1 fruit fly cellular context compared by ENCODE assay signal in the genomic region with DNA sequence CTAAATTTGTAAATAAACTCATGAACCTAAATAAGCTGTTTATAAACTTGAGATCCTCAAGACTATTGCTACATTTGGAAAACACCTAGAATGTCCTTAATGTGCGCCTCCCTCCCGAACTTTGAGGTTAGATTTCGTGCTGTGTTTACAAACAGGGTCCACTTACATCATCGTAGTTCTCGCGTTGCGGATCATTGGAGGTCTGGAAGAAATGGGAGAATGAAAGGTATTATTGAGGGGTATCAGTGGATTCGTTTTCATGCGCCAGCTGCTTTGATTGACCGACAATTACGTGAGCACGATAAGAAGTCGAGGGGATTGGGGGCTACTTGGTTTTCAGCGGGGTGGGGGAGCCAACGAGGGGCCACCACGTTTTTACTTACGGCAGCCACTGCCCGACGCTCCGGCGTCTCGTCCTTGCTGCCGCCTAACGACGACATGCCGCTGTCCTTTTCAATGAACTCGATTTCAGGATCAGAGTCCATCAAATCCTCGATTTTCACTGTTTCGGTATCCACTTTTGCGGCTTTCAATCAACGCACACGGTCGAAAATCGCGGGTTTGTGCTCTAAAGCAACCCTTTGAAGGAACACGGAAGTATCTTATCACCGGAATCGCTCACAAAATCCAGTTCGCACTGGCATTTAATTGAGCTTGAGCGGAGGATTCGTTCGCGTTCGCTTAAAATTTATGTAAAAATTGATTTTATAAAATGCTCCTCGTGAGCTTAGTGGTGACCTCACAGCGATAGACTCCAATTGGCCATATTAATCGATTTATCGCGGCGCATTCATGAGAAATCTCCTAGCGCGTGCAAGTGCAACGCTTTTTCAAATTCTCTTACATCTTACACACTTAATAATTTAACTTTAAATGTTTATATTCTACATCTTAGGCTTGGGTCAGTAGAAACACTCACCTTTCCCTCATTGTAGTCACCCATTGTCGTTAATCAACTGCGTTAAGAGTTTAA.
TF ChIP-seq lines count a peak whose summit lies in the region.

No protein-coding gene starts in this region.

TF ChIP-seq in whole organism, embryonic, 481 proteins besides CTCF, POLR2A, EP300 and RAD21 (continued from another document and continues in another):
- TF ChIP-seq CG14710 (tag; optimal IDR thresholded peaks at IDR 0.05; lab: Kevin White, UChicago) (peak; percentile 47), CG31224 (GFP tag; IDR thresholded peaks at IDR 0.05; lab: Robert Waterston, UW) (no peak), tx (GFP tag; optimal IDR thresholded peaks at IDR 0.05; lab: Kevin White, UChicago) (no peak), CG16779 (GFP tag; IDR thresholded peaks at IDR 0.05; lab: Robert Waterston, UW) (no peak), gt (GFP tag; IDR thresholded peaks at IDR 0.05; lab: Robert Waterston, UW) (no peak), Bteb2 (GFP tag; optimal IDR thresholded peaks at IDR 0.05; lab: Kevin White, UChicago) (no peak), CG10431 (GFP tag; optimal IDR thresholded peaks at IDR 0.05; lab: Kevin White, UChicago) (no peak), CG5180 (GFP tag; optimal IDR thresholded peaks at IDR 0.05; lab: Kevin White, UChicago) (no peak), CG1529 (GFP tag; optimal IDR thresholded peaks at IDR 0.05; lab: Kevin White, UChicago) (no peak), wdn (GFP tag; IDR thresholded peaks at IDR 0.05; lab: Robert Waterston, UW) (no peak), NC2β (GFP tag; optimal IDR thresholded peaks at IDR 0.05; lab: Kevin White, UChicago) (peak; percentile 6), CG15011 (GFP tag; optimal IDR thresholded peaks at IDR 0.05; lab: Kevin White, UChicago) (no peak), CG10274 (GFP tag; optimal IDR thresholded peaks at IDR 0.05; lab: Kevin White, UChicago) (no peak), Med (GFP tag; lab: Kevin White, UChicago) (peak; percentile 76), Hr78 (GFP tag; optimal IDR thresholded peaks at IDR 0.05; lab: Kevin White, UChicago) (no peak), zf30C (GFP tag; optimal IDR thresholded peaks at IDR 0.05; lab: Kevin White, UChicago) (no peak), org-1 (GFP tag; optimal IDR thresholded peaks at IDR 0.05; lab: Kevin White, UChicago) (no peak), tna (GFP tag; IDR thresholded peaks at IDR 0.05; lab: Robert Waterston, UW; ENCODE audit: partially characterized antibody) (peak; percentile 40; the same call in 1 of the 2 replicates), Dad (GFP tag; optimal IDR thresholded peaks at IDR 0.05; lab: Kevin White, UChicago) (no peak), slp2 (GFP tag; optimal IDR thresholded peaks at IDR 0.05; lab: Kevin White, UChicago) (no peak), CG1832 (GFP tag; optimal IDR thresholded peaks at IDR 0.05; lab: Kevin White, UChicago) (no peak), tap (tag; optimal IDR thresholded peaks at IDR 0.05; lab: Kevin White, UChicago) (no peak), E2f2 (GFP tag; IDR thresholded peaks at IDR 0.05; lab: Robert Waterston, UW) (peak; percentile 75), CG34422 (GFP tag; IDR thresholded peaks at IDR 0.05; lab: Robert Waterston, UW) (peak; percentile 44; the same call in 2 of the 3 replicates), CG15601 (tag; optimal IDR thresholded peaks at IDR 0.05; lab: Kevin White, UChicago) (no peak), Tbp (GFP tag; optimal IDR thresholded peaks at IDR 0.05; lab: Kevin White, UChicago) (no peak), D19A (tag; optimal IDR thresholded peaks at IDR 0.05; lab: Kevin White, UChicago) (no peak), pho (GFP tag; optimal IDR thresholded peaks at IDR 0.05; lab: Kevin White, UChicago) (no peak), slou (GFP tag; optimal IDR thresholded peaks at IDR 0.05; lab: Kevin White, UChicago) (no peak), CG32772 (GFP tag; IDR thresholded peaks at IDR 0.05; lab: Robert Waterston, UW) (no peak), zen2 (GFP tag; IDR thresholded peaks at IDR 0.05; lab: Robert Waterston, UW; ENCODE audit: partially characterized antibody) (no peak), jumu (GFP tag; optimal IDR thresholded peaks at IDR 0.05; lab: Kevin White, UChicago) (no peak), ind (GFP tag; optimal IDR thresholded peaks at IDR 0.05; lab: Kevin White, UChicago) (no peak), ssp (GFP tag; IDR thresholded peaks at IDR 0.05; lab: Robert Waterston, UW) (no peak), Oaz (GFP tag; IDR thresholded peaks at IDR 0.05; lab: Robert Waterston, UW) (no peak), ken (GFP tag; IDR thresholded peaks at IDR 0.05; lab: Robert Waterston, UW) (no peak), CG12071 (GFP tag; optimal IDR thresholded peaks at IDR 0.05; lab: Kevin White, UChicago) (no peak), CG17186 (GFP tag; optimal IDR thresholded peaks at IDR 0.05; lab: Kevin White, UChicago) (no peak), gcm (GFP tag; optimal IDR thresholded peaks at IDR 0.05; lab: Kevin White, UChicago) (no peak), Dll (GFP tag; IDR thresholded peaks at IDR 0.05; lab: Robert Waterston, UW; ENCODE audit: partially characterized antibody) (peak; percentile 64; the same call in 2 of the 4 replicates), MBD-R2 (GFP tag; IDR thresholded peaks at IDR 0.05; lab: Robert Waterston, UW) (peak; percentile 31; the same call in 1 of the 2 replicates), CG18619 (GFP tag; optimal IDR thresholded peaks at IDR 0.05; lab: Kevin White, UChicago) (no peak), crol (GFP tag; IDR thresholded peaks at IDR 0.05; lab: Robert Waterston, UW) (peak; percentile 93), CG4282 (GFP tag; optimal IDR thresholded peaks at IDR 0.05; lab: Kevin White, UChicago) (no peak), eyg (GFP tag; optimal IDR thresholded peaks at IDR 0.05; lab: Kevin White, UChicago) (no peak), bcd (GFP tag; optimal IDR thresholded peaks at IDR 0.05; lab: Kevin White, UChicago) (no peak), Chrac-16 (GFP tag; optimal IDR thresholded peaks at IDR 0.05; lab: Kevin White, UChicago) (no peak), stc (GFP tag; IDR thresholded peaks at IDR 0.05; lab: Robert Waterston, UW) (no peak), CG16813 (GFP tag; IDR thresholded peaks at IDR 0.05; lab: Robert Waterston, UW; ENCODE audit: partially characterized antibody) (peak; percentile 55; the same call in 2 of the 3 replicates), CG15479 (GFP tag; optimal IDR thresholded peaks at IDR 0.05; lab: Kevin White, UChicago) (no peak), oc (tag; optimal IDR thresholded peaks at IDR 0.05; lab: Kevin White, UChicago) (no peak), ac (GFP tag; optimal IDR thresholded peaks at IDR 0.05; lab: Kevin White, UChicago) (no peak), disco-r (GFP tag; optimal IDR thresholded peaks at IDR 0.05; lab: Kevin White, UChicago) (no peak), sens (GFP tag; lab: Kevin White, UChicago) (peak; percentile 84), br (optimal IDR thresholded peaks at IDR 0.05; lab: Kevin White, UChicago) (no peak), CG10565 (GFP tag; optimal IDR thresholded peaks at IDR 0.05; lab: Kevin White, UChicago) (no peak), GATAe (GFP tag; conservative IDR thresholded peaks at IDR 0.05; lab: Robert Waterston, UW) (no peak), CG3995 (GFP tag; optimal IDR thresholded peaks at IDR 0.05; lab: Kevin White, UChicago) (peak; percentile 26), ftz-f1 (GFP tag; optimal IDR thresholded peaks at IDR 0.05; lab: Kevin White, UChicago) (no peak), dm (GFP tag; optimal IDR thresholded peaks at IDR 0.05; lab: Kevin White, UChicago) (peak; percentile 41), slbo (GFP tag; IDR thresholded peaks at IDR 0.05; lab: Robert Waterston, UW) (no peak), CG10366 (GFP tag; IDR thresholded peaks at IDR 0.05; lab: Robert Waterston, UW) (no peak), CG18764 (GFP tag; optimal IDR thresholded peaks at IDR 0.05; lab: Kevin White, UChicago) (no peak), gsb-n (tag; optimal IDR thresholded peaks at IDR 0.05; lab: Kevin White, UChicago) (no peak), Bgb (GFP tag; IDR thresholded peaks at IDR 0.05; lab: Robert Waterston, UW; ENCODE audit: partially characterized antibody) (peak; percentile 65), pita (GFP tag; optimal IDR thresholded peaks at IDR 0.05; lab: Kevin White, UChicago) (no peak), Doc3 (GFP tag; IDR thresholded peaks at IDR 0.05; lab: Robert Waterston, UW; ENCODE audit: partially characterized antibody) (peak; percentile 51; the same call in 2 of the 3 replicates), row (GFP tag; IDR thresholded peaks at IDR 0.05; lab: Robert Waterston, UW) (no peak), nerfin-1 (tag; optimal IDR thresholded peaks at IDR 0.05; lab: Kevin White, UChicago) (no peak), CG17568 (GFP tag; optimal IDR thresholded peaks at IDR 0.05; lab: Kevin White, UChicago) (peak; percentile 8), CG11398 (GFP tag; optimal IDR thresholded peaks at IDR 0.05; lab: Kevin White, UChicago) (no peak), CG4617 (GFP tag; optimal IDR thresholded peaks at IDR 0.05; lab: Kevin White, UChicago; ENCODE audit: borderline replicate concordance) (peak; percentile 69), Doc2 (GFP tag; IDR thresholded peaks at IDR 0.05; lab: Robert Waterston, UW) (no peak), Nf-YC (tag; optimal IDR thresholded peaks at IDR 0.05; lab: Kevin White, UChicago) (no peak), Rx (GFP tag; IDR thresholded peaks at IDR 0.05; lab: Robert Waterston, UW) (no peak), sna (GFP tag; IDR thresholded peaks at IDR 0.05; lab: Robert Waterston, UW; ENCODE audit: partially characterized antibody) (no peak), CkIIα-i1 (GFP tag; IDR thresholded peaks at IDR 0.05; lab: Robert Waterston, UW) (no peak), wor (GFP tag; IDR thresholded peaks at IDR 0.05; lab: Robert Waterston, UW) (no peak), CG3163 (GFP tag; optimal IDR thresholded peaks at IDR 0.05; lab: Kevin White, UChicago) (no peak), CG43689 (GFP tag; IDR thresholded peaks at IDR 0.05; lab: Robert Waterston, UW) (no peak), Nf-YA (GFP tag; IDR thresholded peaks at IDR 0.05; lab: Robert Waterston, UW) (no peak), inv (GFP tag; IDR thresholded peaks at IDR 0.05; lab: Robert Waterston, UW; ENCODE audit: partially characterized antibody) (peak; percentile 45; the same call in 1 of the 2 replicates), CG11696 (GFP tag; IDR thresholded peaks at IDR 0.05; lab: Robert Waterston, UW) (no peak), CG11723 (GFP tag; optimal IDR thresholded peaks at IDR 0.05; lab: Kevin White, UChicago) (no peak), Mad (GFP tag; optimal IDR thresholded peaks at IDR 0.05; lab: Kevin White, UChicago) (peak; percentile 1), Deaf1 (tag; optimal IDR thresholded peaks at IDR 0.05; lab: Kevin White, UChicago) (peak; percentile 22), maf-S (GFP tag; optimal IDR thresholded peaks at IDR 0.05; lab: Kevin White, UChicago) (no peak), CG15696 (tag; optimal IDR thresholded peaks at IDR 0.05; lab: Kevin White, UChicago) (no peak), kni (GFP tag; optimal IDR thresholded peaks at IDR 0.05; lab: Kevin White, UChicago) (no peak), mam (GFP tag; optimal IDR thresholded peaks at IDR 0.05; lab: Kevin White, UChicago) (no peak), sima (GFP tag; optimal IDR thresholded peaks at IDR 0.05; lab: Kevin White, UChicago) (no peak), Sry-δ (GFP tag; optimal IDR thresholded peaks at IDR 0.05; lab: Kevin White, UChicago) (peak; percentile 90), CG7745 (tag; optimal IDR thresholded peaks at IDR 0.05; lab: Kevin White, UChicago) (no peak), Mrtf (GFP tag; IDR thresholded peaks at IDR 0.05; lab: Robert Waterston, UW) (no peak), stwl (tag; optimal IDR thresholded peaks at IDR 0.05; lab: Kevin White, UChicago) (peak; percentile 72), jigr1 (GFP tag; IDR thresholded peaks at IDR 0.05; lab: Robert Waterston, UW) (no peak), CG8924 (tag; optimal IDR thresholded peaks at IDR 0.05; lab: Kevin White, UChicago) (no peak), Oli (tag; optimal IDR thresholded peaks at IDR 0.05; lab: Kevin White, UChicago) (no peak), Optix (GFP tag; IDR thresholded peaks at IDR 0.05; lab: Robert Waterston, UW) (no peak), grau (tag; optimal IDR thresholded peaks at IDR 0.05; lab: Kevin White, UChicago) (no peak), tgo (GFP tag; IDR thresholded peaks at IDR 0.05; lab: Robert Waterston, UW) (no peak), dpn (GFP tag; optimal IDR thresholded peaks at IDR 0.05; lab: Kevin White, UChicago) (peak in 1 of 2 experiments; percentile 18), gsb (GFP tag; IDR thresholded peaks at IDR 0.05; lab: Robert Waterston, UW) (no peak), phol (tag; optimal IDR thresholded peaks at IDR 0.05; lab: Kevin White, UChicago) (peak; percentile 20), Nf-YB (GFP tag; optimal IDR thresholded peaks at IDR 0.05; lab: Kevin White, UChicago) (no peak), CG10267 (tag; optimal IDR thresholded peaks at IDR 0.05; lab: Kevin White, UChicago) (peak; percentile 39), Hmr (GFP tag; optimal IDR thresholded peaks at IDR 0.05; lab: Kevin White, UChicago) (no peak), CG13624 (GFP tag; optimal IDR thresholded peaks at IDR 0.05; lab: Kevin White, UChicago) (no peak), CG8281 (tag; optimal IDR thresholded peaks at IDR 0.05; lab: Kevin White, UChicago) (no peak), hbn (GFP tag; IDR thresholded peaks at IDR 0.05; lab: Robert Waterston, UW; ENCODE audit: partially characterized antibody) (peak; percentile 56; the same call in 1 of the 2 replicates), CG13296 (GFP tag; optimal IDR thresholded peaks at IDR 0.05; lab: Kevin White, UChicago) (no peak), her (GFP tag; optimal IDR thresholded peaks at IDR 0.05; lab: Kevin White, UChicago) (peak; percentile 99), sob (GFP tag; IDR thresholded peaks at IDR 0.05; lab: Robert Waterston, UW) (peak; percentile 8; the same call in 1 of the 2 replicates), CG9215 (GFP tag; IDR thresholded peaks at IDR 0.05; lab: Robert Waterston, UW) (no peak), CG6813 (GFP tag; optimal IDR thresholded peaks at IDR 0.05; lab: Kevin White, UChicago) (no peak), CG12236 (GFP tag; optimal IDR thresholded peaks at IDR 0.05; lab: Kevin White, UChicago) (no peak), TFAM (GFP tag; optimal IDR thresholded peaks at IDR 0.05; lab: Kevin White, UChicago) (no peak), sisA (GFP tag; IDR thresholded peaks at IDR 0.05; lab: Robert Waterston, UW) (no peak), CG6254 (GFP tag; optimal IDR thresholded peaks at IDR 0.05; lab: Kevin White, UChicago) (no peak), Dek (tag; optimal IDR thresholded peaks at IDR 0.05; lab: Kevin White, UChicago) (no peak), Asciz (GFP tag; optimal IDR thresholded peaks at IDR 0.05; lab: Kevin White, UChicago) (no peak), al (GFP tag; IDR thresholded peaks at IDR 0.05; lab: Robert Waterston, UW) (no peak), B-H2 (GFP tag; optimal IDR thresholded peaks at IDR 0.05; lab: Kevin White, UChicago) (no peak), CG11456 (GFP tag; IDR thresholded peaks at IDR 0.05; lab: Robert Waterston, UW) (no peak)
